Worm (Caenorhabditis elegans) whole organism, L2 larva: ENCODE measurements around the gene F19C7.3.

Source experiments
- R02D3.7 ChIP-seq: fragments of 150-350 bp; optimal IDR thresholded peaks from 2 replicates; lab custom pipeline; 2014; ENCODE audit warnings: missing biosample characterization, missing genetic modification characterization
- aly-2 ChIP-seq: fragments of 150-350 bp; optimal IDR thresholded peaks from 2 replicates; lab custom pipeline; 2014; ENCODE audit warnings: missing biosample characterization, missing genetic modification characterization
- dmd-4 ChIP-seq: sonication (generic microtip); optimal IDR thresholded peaks from 2 replicates; lab custom pipeline; 2017; ENCODE audit warnings: missing biosample characterization, missing genetic modification characterization
- lsy-2 ChIP-seq, 2 experiments: fragments of 150-350 bp in 1 of 2; sonication (generic microtip) in 1 of 2; optimal IDR thresholded peaks; 2 replicates each; lab custom pipeline; 2014 to 2017; ENCODE audit warnings: missing biosample characterization in 2 of 2, missing genetic modification characterization in 2 of 2
- mab-5 ChIP-seq: fragments of 150-350 bp; optimal IDR thresholded peaks from 2 replicates; lab custom pipeline; 2014; ENCODE audit warnings: missing biosample characterization, missing genetic modification characterization
- mdl-1 ChIP-seq, 2 experiments: fragments of 150-350 bp in 1 of 2; sonication (generic microtip) in 1 of 2; optimal IDR thresholded peaks; 2 replicates each; lab custom pipeline; 2017; ENCODE audit warnings: missing biosample characterization in 2 of 2, missing genetic modification characterization in 2 of 2
- nhr-12 ChIP-seq: fragments of 150-350 bp; optimal IDR thresholded peaks from 2 replicates; lab custom pipeline; 2014; ENCODE audit warnings: missing biosample characterization, missing genetic modification characterization
- snpc-4 ChIP-seq: fragments of 150-350 bp; optimal IDR thresholded peaks from 2 replicates; lab custom pipeline; 2014; ENCODE audit warnings: missing biosample characterization, missing genetic modification characterization
- unc-39 ChIP-seq: fragments of 150-350 bp; optimal IDR thresholded peaks from 2 replicates; lab custom pipeline; 2014; ENCODE audit warnings: missing biosample characterization, missing genetic modification characterization
- unc-62 ChIP-seq: fragments of 150-350 bp; optimal IDR thresholded peaks from 2 replicates; lab custom pipeline; 2014; ENCODE audit warnings: missing biosample characterization, missing genetic modification reagents, missing genetic modification characterization

ce11 chrIV:4637840-4638239, 40.9 kb downstream of the F19C7.3 start, which contains the start of gene F19C7.8:
- TF ChIP-seq mab-5 (tag; lab: Kevin White, UChicago), result no peak
- TF ChIP-seq unc-62 (GFP tag; lab: Kevin White, UChicago), result no peak
- TF ChIP-seq mdl-1 (tag; optimal IDR thresholded peaks at IDR 0.05; lab: Kevin White, UChicago), result no peak
- TF ChIP-seq dmd-4 (tag; lab: Kevin White, UChicago), result no peak
- TF ChIP-seq aly-2 (tag; lab: Kevin White, UChicago), result no peak
- no peak for TF ChIP-seq snpc-4 (tag; lab: Kevin White, UChicago)
- TF ChIP-seq nhr-12 (tag; lab: Kevin White, UChicago), result no peak
- TF ChIP-seq lsy-2 (tag; optimal IDR thresholded peaks at IDR 0.05; lab: Kevin White, UChicago), result no peak
- no peak for TF ChIP-seq R02D3.7
- TF ChIP-seq unc-39, result no peak
